Worm (Caenorhabditis elegans) whole organism, early embryonic: ENCODE data around the gene F22E5.23.

Experiments used
- F13C5.2 ChIP-seq: sonication (generic microtip); optimal IDR thresholded peaks from 2 replicates; lab custom pipeline; 2017; ENCODE audit warnings: mild to moderate bottlenecking, missing genetic modification characterization, inconsistent platforms, missing compliant biosample characterization
- aly-1 ChIP-seq: sonication (generic microtip); optimal IDR thresholded peaks from 2 replicates; lab custom pipeline; 2016; ENCODE audit warnings: missing genetic modification characterization, missing compliant biosample characterization
- ama-1 ChIP-seq: fragments of 150-350 bp; optimal IDR thresholded peaks from 2 replicates; lab custom pipeline; 2014
- flt-1 ChIP-seq: fragments of 200-800 bp; sonication (Bioruptor generic); IDR thresholded peaks from 2 replicates; pipeline ENCODE4 v1.3.6; 2022; ENCODE audit warnings: missing genetic modification characterization, missing compliant biosample characterization
- hmbx-1 ChIP-seq: sonication (generic microtip); optimal IDR thresholded peaks from 2 replicates; lab custom pipeline; 2016; ENCODE audit warnings: mild to moderate bottlenecking, missing genetic modification characterization, missing compliant biosample characterization
- hnd-1 ChIP-seq: sonication (generic microtip); optimal IDR thresholded peaks from 2 replicates; lab custom pipeline; 2016; ENCODE audit warnings: missing genetic modification characterization, missing compliant biosample characterization
- pes-1 ChIP-seq: fragments of 200-800 bp; sonication (Bioruptor generic); IDR thresholded peaks from 2 replicates; pipeline ENCODE4 v1.3.6; 2022; ENCODE audit warnings: missing genetic modification reagents, missing genetic modification characterization, missing compliant biosample characterization
- sea-1 ChIP-seq: fragments of 200-800 bp; sonication (Bioruptor generic); conservative IDR thresholded peaks from 2 replicates; pipeline ENCODE4 v1.3.6; 2022; ENCODE audit warnings: missing genetic modification characterization, missing compliant biosample characterization
- tbx-11 ChIP-seq: fragments of 200-800 bp; sonication (Bioruptor generic); IDR thresholded peaks from 2 replicates; pipeline ENCODE4 v1.3.6; 2022; ENCODE audit warnings: missing genetic modification characterization, missing compliant biosample characterization
- tra-4 ChIP-seq: sonication (generic microtip); optimal IDR thresholded peaks from 2 replicates; lab custom pipeline; 2017; ENCODE audit warnings: missing genetic modification characterization, missing compliant biosample characterization

- TF ChIP-seq tra-4 (tag; lab: Kevin White, UChicago) (no peak), ama-1 (lab: Kevin White, UChicago) (no peak), flt-1 (no peak), hnd-1 (tag; lab: Kevin White, UChicago) (no peak), sea-1 (GFP tag; lab: Robert Waterston, UW) (no peak), aly-1 (tag; lab: Kevin White, UChicago) (no peak), tbx-11 (GFP tag; lab: Robert Waterston, UW) (no peak), pes-1 (no peak), F13C5.2 (tag; lab: Kevin White, UChicago) (no peak), hmbx-1 (tag; lab: Kevin White, UChicago) (no peak)
Measured at ce11 chrII:2649015-2649414, 7.9 kb downstream of the F22E5.23 start.
